Fruit fly (Drosophila melanogaster) whole organism, adult: ENCODE results near the gene Cyp4d21.
A peak's percentile ranks its signal among the peaks of the same experiment; 100 is the strongest.

Source experiments
- CG11617 ChIP-seq: fragments of 200-800 bp; sonication (Bioruptor generic); optimal IDR thresholded peaks from 2 replicates; lab custom pipeline; 2017; ENCODE audit warnings: mild to moderate bottlenecking, missing biosample characterization, missing genetic modification reagents, missing genetic modification characterization
- CG12768 ChIP-seq: fragments of 200-800 bp; sonication (Bioruptor generic); optimal IDR thresholded peaks from 2 replicates; lab custom pipeline; 2017; ENCODE audit warnings: missing biosample characterization, missing genetic modification characterization, mild to moderate bottlenecking, moderate library complexity, missing genetic modification reagents
- CG14711 ChIP-seq: fragments of 200-800 bp; sonication (Bioruptor generic); optimal IDR thresholded peaks from 2 replicates; lab custom pipeline; 2018; ENCODE audit warnings: missing biosample characterization, mild to moderate bottlenecking, missing genetic modification characterization, moderate library complexity
- CG1620 ChIP-seq: fragments of 200-800 bp; sonication (Bioruptor generic); optimal IDR thresholded peaks from 2 replicates; lab custom pipeline; 2016; ENCODE audit warnings: missing biosample characterization, missing genetic modification characterization
- CG33017 ChIP-seq: fragments of 200-800 bp; sonication (Bioruptor generic); optimal IDR thresholded peaks from 2 replicates; lab custom pipeline; 2018; ENCODE audit warnings: missing biosample characterization, mild to moderate bottlenecking, missing genetic modification characterization, moderate library complexity
- CG5204 ChIP-seq: fragments of 200-800 bp; sonication (Bioruptor generic); optimal IDR thresholded peaks from 2 replicates; lab custom pipeline; 2016; ENCODE audit warnings: missing biosample characterization, missing genetic modification characterization
- CG7045 ChIP-seq: fragments of 200-800 bp; sonication (Bioruptor generic); optimal IDR thresholded peaks from 2 replicates; lab custom pipeline; 2017; ENCODE audit warnings: missing biosample characterization, mild to moderate bottlenecking, missing genetic modification characterization
- CG7101 ChIP-seq: fragments of 200-800 bp; sonication (Bioruptor generic); optimal IDR thresholded peaks from 2 replicates; lab custom pipeline; 2018; ENCODE audit warnings: missing biosample characterization, mild to moderate bottlenecking, missing genetic modification characterization, moderate library complexity
- Clk ChIP-seq: fragments of 200-800 bp; sonication (Bioruptor generic); optimal IDR thresholded peaks from 2 replicates; lab custom pipeline; 2017; ENCODE audit warnings: missing biosample characterization, missing genetic modification characterization
- Crg-1 ChIP-seq: fragments of 200-800 bp; sonication (Bioruptor generic); optimal IDR thresholded peaks from 2 replicates; lab custom pipeline; 2016; ENCODE audit warnings: missing biosample characterization, missing genetic modification characterization
- Hr96 ChIP-seq: fragments of 200-800 bp; sonication (Bioruptor generic); optimal IDR thresholded peaks from 2 replicates; lab custom pipeline; 2016; ENCODE audit warnings: missing biosample characterization, missing genetic modification characterization
- Mnt ChIP-seq: fragments of 200-800 bp; sonication (Bioruptor generic); optimal IDR thresholded peaks from 2 replicates; lab custom pipeline; 2016; ENCODE audit warnings: missing biosample characterization, mild to moderate bottlenecking, missing genetic modification characterization
- bab1 ChIP-seq: fragments of 200-800 bp; sonication (Bioruptor generic); optimal IDR thresholded peaks from 3 replicates; lab custom pipeline; 2019; ENCODE audit warnings: missing biosample characterization, mild to moderate bottlenecking, missing genetic modification characterization, moderate library complexity
- cic ChIP-seq: fragments of 200-800 bp; sonication (Bioruptor generic); optimal IDR thresholded peaks from 2 replicates; lab custom pipeline; 2017; ENCODE audit warnings: missing biosample characterization, mild to moderate bottlenecking, missing genetic modification characterization, moderate library complexity
- cnc ChIP-seq, 2 experiments: fragments of >200 bp; optimal IDR thresholded peaks; 2 replicates each; lab custom pipeline; 2017
- kay ChIP-seq: fragments of 200-800 bp; sonication (Bioruptor generic); peaks from one replicate; lab custom pipeline; 2016; ENCODE audit warnings: missing biosample characterization, missing genetic modification characterization, borderline replicate concordance
- ovo ChIP-seq: fragments of 200-800 bp; sonication (Bioruptor generic); optimal IDR thresholded peaks from 2 replicates; lab custom pipeline; 2016; ENCODE audit warnings: missing biosample characterization, missing genetic modification characterization
- pad ChIP-seq: fragments of 200-800 bp; sonication (Bioruptor generic); optimal IDR thresholded peaks from 3 replicates; lab custom pipeline; 2017; ENCODE audit warnings: missing biosample characterization, missing genetic modification characterization, mild to moderate bottlenecking, moderate library complexity, missing genetic modification reagents
- tj ChIP-seq: fragments of 200-800 bp; sonication (Bioruptor generic); optimal IDR thresholded peaks from 3 replicates; lab custom pipeline; 2017; ENCODE audit warnings: missing biosample characterization, mild to moderate bottlenecking, missing genetic modification characterization, moderate library complexity
- toe ChIP-seq: fragments of 200-800 bp; sonication (Bioruptor generic); optimal IDR thresholded peaks from 2 replicates; lab custom pipeline; 2016; ENCODE audit warnings: missing biosample characterization, missing genetic modification characterization

Gene Cyp4d21

dm6 chr2L:7597431-7597830 is 8.0 kb upstream of the Cyp4d21 start:
- TF ChIP-seq CG11617 (no peak), CG1620 (no peak), CG33017 (tag; lab: Kevin White, UChicago) (no peak), kay (GFP tag; lab: Kevin White, UChicago) (no peak)

dm6 chr2L:7598260-7598659 is 7.1 kb upstream of the Cyp4d21 start:
- TF ChIP-seq CG7101 (no peak), CG11617 (no peak), Mnt (GFP tag; lab: Kevin White, UChicago) (no peak), Clk (no peak), CG5204 (no peak), CG14711 (tag; lab: Kevin White, UChicago) (no peak)

- TF ChIP-seq toe (no peak), cic (GFP tag; lab: Kevin White, UChicago) (no peak), bab1 (no peak), Hr96 (no peak), CG14711 (tag; lab: Kevin White, UChicago) (no peak), CG12768 (GFP tag; lab: Kevin White, UChicago) (no peak), CG5204 (no peak)
Observed at dm6 chr2L:7598697-7599096, 6.7 kb upstream of the Cyp4d21 start.

- no peak for TF ChIP-seq ovo (GFP tag; lab: Kevin White, UChicago)
- no peak for TF ChIP-seq CG12768 (GFP tag; lab: Kevin White, UChicago)
- TF ChIP-seq CG5204, result peak; percentile 17
- TF ChIP-seq kay (GFP tag; lab: Kevin White, UChicago), result no peak
- TF ChIP-seq CG7045 (GFP tag; lab: Kevin White, UChicago), result peak; percentile 10
Observed at dm6 chr2L:7601875-7602274, 3.5 kb upstream of the Cyp4d21 start.

dm6 chr2L:7608083-7608482 is 2.7 kb downstream of the Cyp4d21 start, which contains the start of gene CG6739:
TSS of gene CG6739 (plus strand) at chr2L:7608389.
- no peak for TF ChIP-seq Clk
- no peak for TF ChIP-seq tj
- no peak for TF ChIP-seq Hr96
- no peak for TF ChIP-seq cic (GFP tag; lab: Kevin White, UChicago)
- TF ChIP-seq CG7045 (GFP tag; lab: Kevin White, UChicago), result no peak
- TF ChIP-seq CG12768 (GFP tag; lab: Kevin White, UChicago), result no peak
- TF ChIP-seq ovo (GFP tag; lab: Kevin White, UChicago), result no peak
- no peak for TF ChIP-seq CG14711 (tag; lab: Kevin White, UChicago)
- no peak for TF ChIP-seq pad
- no peak for TF ChIP-seq CG11617
- TF ChIP-seq CG33017 (tag; lab: Kevin White, UChicago), result no peak
- no peak for TF ChIP-seq kay (GFP tag; lab: Kevin White, UChicago)
- no peak for TF ChIP-seq cnc (optimal IDR thresholded peaks at IDR 0.05; lab: Kevin White, UChicago)
- TF ChIP-seq toe, result no peak
- no peak for TF ChIP-seq CG5204
- no peak for TF ChIP-seq CG7101
- TF ChIP-seq Crg-1 (GFP tag; lab: Kevin White, UChicago), result no peak
- TF ChIP-seq Mnt (GFP tag; lab: Kevin White, UChicago), result no peak

dm6 chr2L:7611580-7611979 is 6.2 kb downstream of the Cyp4d21 start:
- TF ChIP-seq Hr96, result no peak
- no peak for TF ChIP-seq CG33017 (tag; lab: Kevin White, UChicago)
- TF ChIP-seq cnc (optimal IDR thresholded peaks at IDR 0.05; lab: Kevin White, UChicago), result no peak
- TF ChIP-seq bab1, result no peak
- TF ChIP-seq pad, result no peak
- no peak for TF ChIP-seq Crg-1 (GFP tag; lab: Kevin White, UChicago)
- no peak for TF ChIP-seq ovo (GFP tag; lab: Kevin White, UChicago)
- TF ChIP-seq CG7045 (GFP tag; lab: Kevin White, UChicago), result no peak
- TF ChIP-seq Clk, result no peak
- no peak for TF ChIP-seq CG12768 (GFP tag; lab: Kevin White, UChicago)
- no peak for TF ChIP-seq Mnt (GFP tag; lab: Kevin White, UChicago)
- no peak for TF ChIP-seq CG7101
- no peak for TF ChIP-seq CG5204
- TF ChIP-seq CG11617, result no peak
- TF ChIP-seq toe, result no peak
- TF ChIP-seq CG1620, result no peak
- TF ChIP-seq cic (GFP tag; lab: Kevin White, UChicago), result no peak
- TF ChIP-seq CG14711 (tag; lab: Kevin White, UChicago), result no peak
- no peak for TF ChIP-seq tj

dm6 chr2L:7612233-7612632 is 6.8 kb downstream of the Cyp4d21 start:
- TF ChIP-seq cic (GFP tag; lab: Kevin White, UChicago) (no peak), CG7045 (GFP tag; lab: Kevin White, UChicago) (no peak), tj (no peak), Crg-1 (GFP tag; lab: Kevin White, UChicago) (no peak), Hr96 (no peak), toe (no peak), pad (no peak), kay (GFP tag; lab: Kevin White, UChicago) (no peak), Mnt (GFP tag; lab: Kevin White, UChicago) (no peak), CG11617 (no peak), CG1620 (no peak), cnc (optimal IDR thresholded peaks at IDR 0.05; lab: Kevin White, UChicago) (no peak), ovo (GFP tag; lab: Kevin White, UChicago) (no peak)

- no peak for TF ChIP-seq CG11617
- no peak for TF ChIP-seq Mnt (GFP tag; lab: Kevin White, UChicago)
- TF ChIP-seq tj, result no peak
- TF ChIP-seq CG12768 (GFP tag; lab: Kevin White, UChicago), result no peak
- no peak for TF ChIP-seq ovo (GFP tag; lab: Kevin White, UChicago)
- TF ChIP-seq Crg-1 (GFP tag; lab: Kevin White, UChicago), result no peak
- TF ChIP-seq toe, result no peak
- no peak for TF ChIP-seq CG14711 (tag; lab: Kevin White, UChicago)
- no peak for TF ChIP-seq CG5204
- no peak for TF ChIP-seq Clk
- TF ChIP-seq Hr96, result no peak
- no peak for TF ChIP-seq pad
- no peak for TF ChIP-seq CG7101
- no peak for TF ChIP-seq CG1620
- TF ChIP-seq CG33017 (tag; lab: Kevin White, UChicago), result no peak
- no peak for TF ChIP-seq CG7045 (GFP tag; lab: Kevin White, UChicago)
- no peak for TF ChIP-seq bab1
- TF ChIP-seq cic (GFP tag; lab: Kevin White, UChicago), result no peak
- no peak for TF ChIP-seq kay (GFP tag; lab: Kevin White, UChicago)
Observed at dm6 chr2L:7616830-7617229, 11.4 kb downstream of the Cyp4d21 start.
